Fruit fly (Drosophila melanogaster): Measurements from ENCODE around the gene Ptx1.

dm6 chr3R:30946352-30946751, 33.8 kb downstream of the Ptx1 start:
- TF ChIP-seq dac (GFP tag; optimal IDR thresholded peaks at IDR 0.05): no peak
- TF ChIP-seq Blimp-1 (GFP tag; optimal IDR thresholded peaks at IDR 0.05): no peak
- TF ChIP-seq CG1621 (tag; optimal IDR thresholded peaks at IDR 0.05): no peak
- TF ChIP-seq Eip93F (GFP tag; optimal IDR thresholded peaks at IDR 0.05): no peak
- no peak for TF ChIP-seq Met (GFP tag; optimal IDR thresholded peaks at IDR 0.05)
- TF ChIP-seq Sox14 (GFP tag; optimal IDR thresholded peaks at IDR 0.05): no peak
- TF ChIP-seq achi (GFP tag; optimal IDR thresholded peaks at IDR 0.05): no peak
